Worm (Caenorhabditis elegans) whole organism, L3 larva: ENCODE results near the gene snf-11.

Experiments
- R02D3.7 ChIP-seq: fragments of 150-350 bp; optimal IDR thresholded peaks from 2 replicates; lab custom pipeline; 2014; ENCODE audit warnings: missing biosample characterization, missing genetic modification characterization
- aly-2 ChIP-seq: fragments of 150-350 bp; optimal IDR thresholded peaks from 2 replicates; lab custom pipeline; 2014; ENCODE audit warnings: missing biosample characterization, missing genetic modification characterization
- ama-1 ChIP-seq: fragments of 150-350 bp; optimal IDR thresholded peaks from 2 replicates; lab custom pipeline; 2018
- ceh-16 ChIP-seq: sonication (generic microtip); optimal IDR thresholded peaks from 2 replicates; lab custom pipeline; 2017; ENCODE audit warnings: missing biosample characterization, missing genetic modification characterization
- ceh-28 ChIP-seq: fragments of 150-350 bp; optimal IDR thresholded peaks from 2 replicates; lab custom pipeline; 2014; ENCODE audit warnings: missing biosample characterization, missing genetic modification reagents, missing genetic modification characterization
- ceh-82 ChIP-seq: fragments of 150-350 bp; optimal IDR thresholded peaks from 2 replicates; lab custom pipeline; 2014; ENCODE audit warnings: missing biosample characterization, missing genetic modification characterization
- daf-12 ChIP-seq: fragments of 150-350 bp; optimal IDR thresholded peaks from 2 replicates; lab custom pipeline; 2014; ENCODE audit warnings: missing biosample characterization, missing genetic modification reagents, missing genetic modification characterization
- egl-27 ChIP-seq: sonication (generic microtip); optimal IDR thresholded peaks from 4 replicates; lab custom pipeline; 2017; ENCODE audit warnings: missing biosample characterization, missing genetic modification reagents, missing genetic modification characterization
- egl-5 ChIP-seq: fragments of 150-350 bp; optimal IDR thresholded peaks from 2 replicates; lab custom pipeline; 2017; ENCODE audit warnings: missing biosample characterization, missing genetic modification reagents, missing genetic modification characterization, inconsistent platforms
- elt-2 ChIP-seq: sonication (generic microtip); optimal IDR thresholded peaks from 2 replicates; lab custom pipeline; 2016; ENCODE audit warnings: missing genetic modification reagents, mild to moderate bottlenecking, missing genetic modification characterization, missing compliant biosample characterization
- elt-3 ChIP-seq, 3 experiments: fragments of 150-350 bp in 1 of 3; sonication (generic microtip) in 2 of 3; optimal IDR thresholded peaks; 2 replicates in 2 of 3; 4 replicates in 1 of 3; lab custom pipeline; 2014 to 2017; ENCODE audit warnings: missing biosample characterization in 3 of 3, missing genetic modification characterization in 3 of 3
- eor-1 ChIP-seq, 2 experiments: fragments of 150-350 bp; optimal IDR thresholded peaks; 2 replicates each; lab custom pipeline; 2014 to 2018; ENCODE audit warnings: missing biosample characterization in 2 of 2, missing genetic modification characterization in 2 of 2
- fkh-2 ChIP-seq: fragments of 150-350 bp; optimal IDR thresholded peaks from 2 replicates; lab custom pipeline; 2014; ENCODE audit warnings: missing biosample characterization, missing genetic modification reagents, missing genetic modification characterization
- hmg-11 ChIP-seq: sonication (generic microtip); optimal IDR thresholded peaks from 2 replicates; lab custom pipeline; 2016; ENCODE audit warnings: missing genetic modification characterization, missing compliant biosample characterization
- lin-39 ChIP-seq: fragments of 150-350 bp; optimal IDR thresholded peaks from 2 replicates; lab custom pipeline; 2018; ENCODE audit warnings: missing biosample characterization, missing genetic modification reagents, missing genetic modification characterization
- lsy-12 ChIP-seq: sonication (generic microtip); optimal IDR thresholded peaks from 2 replicates; lab custom pipeline; 2016; ENCODE audit warnings: mild to moderate bottlenecking, missing genetic modification characterization, missing compliant biosample characterization
- mdl-1 ChIP-seq: fragments of 150-350 bp; optimal IDR thresholded peaks from 2 replicates; lab custom pipeline; 2014; ENCODE audit warnings: missing biosample characterization, missing genetic modification characterization
- mml-1 ChIP-seq: fragments of 150-350 bp; sonication (generic microtip); optimal IDR thresholded peaks from 3 replicates; lab custom pipeline; 2014; ENCODE audit warnings: missing biosample characterization, missing genetic modification characterization
- nfya-1 ChIP-seq: sonication (generic microtip); optimal IDR thresholded peaks from 2 replicates; lab custom pipeline; 2017; ENCODE audit warnings: missing genetic modification characterization, mild to moderate bottlenecking, missing compliant biosample characterization, antibody characterized with exemption, moderate library complexity; ENCODE audit not compliant: insufficient read depth
- nhr-11 ChIP-seq: fragments of 150-350 bp; optimal IDR thresholded peaks from 2 replicates; lab custom pipeline; 2014; ENCODE audit warnings: missing biosample characterization, missing genetic modification characterization
- nhr-12 ChIP-seq: fragments of 150-350 bp; optimal IDR thresholded peaks from 2 replicates; lab custom pipeline; 2014; ENCODE audit warnings: missing biosample characterization, missing genetic modification characterization
- nhr-23 ChIP-seq: fragments of 150-350 bp; optimal IDR thresholded peaks from 2 replicates; lab custom pipeline; 2014; ENCODE audit warnings: missing biosample characterization, missing genetic modification reagents, missing genetic modification characterization
- nhr-237 ChIP-seq: fragments of 150-350 bp; optimal IDR thresholded peaks from 2 replicates; lab custom pipeline; 2014; ENCODE audit warnings: missing biosample characterization, missing genetic modification characterization
- nhr-25 ChIP-seq: sonication (generic microtip); optimal IDR thresholded peaks from 2 replicates; lab custom pipeline; 2017; ENCODE audit warnings: missing biosample characterization, missing genetic modification characterization
- nhr-28 ChIP-seq: fragments of 150-350 bp; optimal IDR thresholded peaks from 2 replicates; lab custom pipeline; 2014; ENCODE audit warnings: missing biosample characterization, missing genetic modification characterization
- nhr-67 ChIP-seq: fragments of 150-350 bp; optimal IDR thresholded peaks from 2 replicates; lab custom pipeline; 2014; ENCODE audit warnings: missing biosample characterization, missing genetic modification characterization
- nhr-76 ChIP-seq: fragments of 150-350 bp; sonication (generic microtip); optimal IDR thresholded peaks from 5 replicates; lab custom pipeline; 2014; ENCODE audit warnings: missing biosample characterization, missing genetic modification characterization
- nhr-77 ChIP-seq: fragments of 150-350 bp; optimal IDR thresholded peaks from 2 replicates; lab custom pipeline; 2014; ENCODE audit warnings: missing biosample characterization, missing genetic modification characterization
- pha-4 ChIP-seq: fragments of 150-350 bp; optimal IDR thresholded peaks from 2 replicates; lab custom pipeline; 2014; ENCODE audit warnings: missing biosample characterization, missing genetic modification reagents, missing genetic modification characterization
- pqm-1 ChIP-seq: fragments of 150-350 bp; optimal IDR thresholded peaks from 2 replicates; lab custom pipeline; 2017; ENCODE audit warnings: missing biosample characterization, missing genetic modification characterization, inconsistent platforms
- tbx-2 ChIP-seq: sonication (generic microtip); optimal IDR thresholded peaks from 2 replicates; lab custom pipeline; 2016; ENCODE audit warnings: mild to moderate bottlenecking, missing genetic modification characterization, missing compliant biosample characterization
- unc-62 ChIP-seq: fragments of 150-350 bp; sonication (generic microtip); optimal IDR thresholded peaks from 4 replicates; lab custom pipeline; 2014; ENCODE audit warnings: missing biosample characterization, missing genetic modification reagents, missing genetic modification characterization
- ztf-4 ChIP-seq: fragments of 150-350 bp; optimal IDR thresholded peaks from 2 replicates; lab custom pipeline; 2014; ENCODE audit warnings: missing biosample characterization, missing genetic modification characterization

Gene snf-11

ce11 chrV:11312904-11313303 lies 4.7 kb upstream of the snf-11 start:
- no peak for TF ChIP-seq nhr-76 (tag; lab: Kevin White, UChicago)
- no peak for TF ChIP-seq unc-62 (GFP tag; lab: Kevin White, UChicago)
- no peak for TF ChIP-seq lsy-12
- no peak for TF ChIP-seq eor-1 (tag; optimal IDR thresholded peaks at IDR 0.05; lab: Kevin White, UChicago)
- no peak for TF ChIP-seq elt-2 (tag; lab: Kevin White, UChicago)
- no peak for TF ChIP-seq ceh-28
- TF ChIP-seq tbx-2 (tag; lab: Kevin White, UChicago) = no peak
- no peak for TF ChIP-seq nhr-12 (tag; lab: Kevin White, UChicago)
- TF ChIP-seq aly-2 = no peak
- no peak for TF ChIP-seq mml-1 (tag; lab: Kevin White, UChicago)
- no peak for TF ChIP-seq nhr-11 (tag; lab: Kevin White, UChicago)
- TF ChIP-seq nhr-67 = no peak
- no peak for TF ChIP-seq mdl-1 (tag; lab: Kevin White, UChicago)
- no peak for TF ChIP-seq fkh-2 (tag; lab: Kevin White, UChicago)
- no peak for TF ChIP-seq egl-5 (tag; lab: Kevin White, UChicago)
- no peak for TF ChIP-seq daf-12 (tag; lab: Kevin White, UChicago)
- no peak for TF ChIP-seq nfya-1 (tag; lab: Kevin White, UChicago)
- no peak for TF ChIP-seq nhr-28 (tag; lab: Kevin White, UChicago)

ce11 chrV:11311013-11311472 lies 2.8 kb upstream of the snf-11 start, which contains the start of gene T03F7.7:
TSS of gene T03F7.7 (plus strand) at chrV:11311422.
- no peak for TF ChIP-seq tbx-2 (tag; lab: Kevin White, UChicago)
- TF ChIP-seq ama-1 (lab: Kevin White, UChicago) = no peak
- no peak for TF ChIP-seq nhr-25 (tag; lab: Kevin White, UChicago)
- no peak for TF ChIP-seq ceh-16 (tag; lab: Kevin White, UChicago)
- peak in 1 of 3 experiments; percentile 67 for TF ChIP-seq elt-3 (tag; optimal IDR thresholded peaks at IDR 0.05; lab: Kevin White, UChicago)
- peak; percentile 36 for TF ChIP-seq pqm-1 (tag; lab: Kevin White, UChicago)
- peak; percentile 97 for TF ChIP-seq elt-2 (tag; lab: Kevin White, UChicago)
- no peak for TF ChIP-seq nhr-23 (tag; lab: Kevin White, UChicago)

- TF ChIP-seq eor-1 (tag; optimal IDR thresholded peaks at IDR 0.05; lab: Kevin White, UChicago) (no peak), egl-27 (tag; lab: Kevin White, UChicago) (no peak), lin-39 (peak; percentile 51), hmg-11 (tag; lab: Kevin White, UChicago) (no peak), nfya-1 (tag; lab: Kevin White, UChicago) (peak; percentile 51)
These were observed 669 bp upstream of the snf-11 start for ce11 chrV:11308915-11309314.

- TF ChIP-seq nfya-1 (tag; lab: Kevin White, UChicago) (peak; percentile 33), mml-1 (tag; lab: Kevin White, UChicago) (no peak), egl-27 (tag; lab: Kevin White, UChicago) (no peak)
- TF ChIP-seq, all 47 proteins: peak for 1
These were observed 465 bp downstream of the snf-11 start for ce11 chrV:11307781-11308180.

ce11 chrV:11304879-11305278 lies 3.4 kb downstream of the snf-11 start, which contains the start of gene srh-45:
TSS of gene srh-45 (minus strand) at chrV:11304979.
- TF ChIP-seq unc-62 (GFP tag; lab: Kevin White, UChicago) (no peak), ceh-82 (tag; lab: Kevin White, UChicago) (no peak), mdl-1 (tag; lab: Kevin White, UChicago) (no peak), nhr-76 (tag; lab: Kevin White, UChicago) (no peak), nhr-28 (tag; lab: Kevin White, UChicago) (no peak), lsy-12 (no peak), lin-39 (no peak), nhr-237 (tag; lab: Kevin White, UChicago) (no peak), mml-1 (tag; lab: Kevin White, UChicago) (no peak), fkh-2 (tag; lab: Kevin White, UChicago) (no peak), ama-1 (lab: Kevin White, UChicago) (no peak), eor-1 (tag; optimal IDR thresholded peaks at IDR 0.05; lab: Kevin White, UChicago) (no peak), pha-4 (no peak), R02D3.7 (no peak), ztf-4 (tag; lab: Kevin White, UChicago) (no peak), nhr-77 (tag; lab: Kevin White, UChicago) (no peak), nhr-67 (no peak)
